Fruit fly (Drosophila melanogaster) whole organism, embryonic: Measurements from ENCODE around the gene CG11726.
A peak's percentile ranks its signal among the peaks of the same experiment; 100 is the strongest.

Experiments used
- Awh ChIP-seq: fragments of 200-800 bp; sonication (Bioruptor generic); IDR thresholded peaks from 2 replicates; pipeline ENCODE4, ENCODE4 v1.3.6; 2022; ENCODE audit warnings: missing biosample characterization, missing genetic modification characterization
- CG10274 ChIP-seq: fragments of 200-800 bp; sonication (Bioruptor generic); optimal IDR thresholded peaks from 3 replicates; lab custom pipeline; 2017; ENCODE audit warnings: missing biosample characterization, mild to moderate bottlenecking, missing genetic modification characterization
- CG11093 ChIP-seq: fragments of 200-800 bp; sonication (Bioruptor generic); IDR thresholded peaks from 3 replicates; pipeline ENCODE4 v1.3.6; 2022; ENCODE audit warnings: missing biosample characterization, missing genetic modification characterization
- CG11247 ChIP-seq: fragments of 200-800 bp; sonication (Bioruptor generic); IDR thresholded peaks from 2 replicates; pipeline ENCODE4 v1.3.6; 2022; ENCODE audit warnings: missing biosample characterization, missing genetic modification characterization
- CG1529 ChIP-seq: fragments of 200-800 bp; sonication (Bioruptor generic); optimal IDR thresholded peaks from 3 replicates; lab custom pipeline; 2018; ENCODE audit warnings: missing biosample characterization, missing genetic modification characterization
- CG17186 ChIP-seq: fragments of 200-800 bp; sonication (Bioruptor generic); optimal IDR thresholded peaks from 3 replicates; lab custom pipeline; 2017; ENCODE audit warnings: missing biosample characterization, missing genetic modification reagents, missing genetic modification characterization
- CG17361 ChIP-seq: fragments of 200-800 bp; sonication (Bioruptor generic); IDR thresholded peaks from 3 replicates; pipeline ENCODE4 v1.3.6; 2022; ENCODE audit warnings: missing biosample characterization, missing genetic modification characterization
- CG17612 ChIP-seq: fragments of 200-800 bp; sonication (Bioruptor generic); IDR thresholded peaks from 2 replicates; pipeline ENCODE4 v1.3.6; 2022; ENCODE audit warnings: missing biosample characterization, missing genetic modification characterization
- CG18764 ChIP-seq: fragments of 200-800 bp; sonication (Bioruptor generic); optimal IDR thresholded peaks from 3 replicates; lab custom pipeline; 2016; ENCODE audit warnings: missing biosample characterization, missing genetic modification characterization
- CG30431 ChIP-seq: fragments of 200-800 bp; sonication (Bioruptor generic); optimal IDR thresholded peaks from 2 replicates; lab custom pipeline; 2017; ENCODE audit warnings: missing biosample characterization, missing genetic modification characterization
- CG33557 ChIP-seq: fragments of 200-800 bp; sonication (Bioruptor generic); optimal IDR thresholded peaks from 2 replicates; lab custom pipeline; 2019; ENCODE audit warnings: missing biosample characterization, mild to moderate bottlenecking, missing genetic modification characterization, moderate library complexity
- CG34422 ChIP-seq: fragments of 200-800 bp; sonication (Bioruptor generic); IDR thresholded peaks from 3 replicates; pipeline ENCODE4 v1.3.6; 2022; ENCODE audit warnings: missing biosample characterization, missing genetic modification characterization
- CG4328 ChIP-seq: fragments of 200-800 bp; sonication (Bioruptor generic); optimal IDR thresholded peaks from 3 replicates; lab custom pipeline; 2017; ENCODE audit warnings: missing biosample characterization, missing genetic modification reagents, missing genetic modification characterization
- CG5180 ChIP-seq: fragments of 200-800 bp; sonication (Bioruptor generic); optimal IDR thresholded peaks from 3 replicates; lab custom pipeline; 2017; ENCODE audit warnings: missing biosample characterization, missing genetic modification characterization, mild to moderate bottlenecking, moderate library complexity, missing genetic modification reagents
- CG6683 ChIP-seq: fragments of 200-800 bp; sonication (Bioruptor generic); optimal IDR thresholded peaks from 2 replicates; lab custom pipeline; 2017; ENCODE audit warnings: missing biosample characterization, mild to moderate bottlenecking, missing genetic modification characterization, missing genetic modification reagents
- Dad ChIP-seq: fragments of 200-800 bp; sonication (Bioruptor generic); optimal IDR thresholded peaks from 3 replicates; lab custom pipeline; 2016; ENCODE audit warnings: missing biosample characterization, missing genetic modification characterization
- Dbx ChIP-seq: fragments of 200-800 bp; sonication (Bioruptor generic); IDR thresholded peaks from 3 replicates; pipeline ENCODE4 v1.3.6; 2022; ENCODE audit warnings: missing biosample characterization, missing genetic modification characterization
- Deaf1 ChIP-seq: fragments of 200-800 bp; optimal IDR thresholded peaks from 3 replicates; lab custom pipeline; 2019; ENCODE audit warnings: missing biosample characterization, mild to moderate bottlenecking, missing genetic modification characterization, moderate library complexity
- Dll ChIP-seq: fragments of 200-800 bp; sonication (Bioruptor generic); IDR thresholded peaks from 4 replicates; pipeline ENCODE4 v1.3.6; 2022; ENCODE audit warnings: missing biosample characterization, missing genetic modification characterization; ENCODE audit not compliant: partially characterized antibody
- Dp ChIP-seq: fragments of 200-800 bp; sonication (Bioruptor generic); optimal IDR thresholded peaks from 2 replicates; lab custom pipeline; 2018; ENCODE audit warnings: missing biosample characterization, mild to moderate bottlenecking, missing genetic modification characterization, moderate library complexity
- HLHmδ ChIP-seq: fragments of 200-800 bp; sonication (Bioruptor generic); optimal IDR thresholded peaks from 2 replicates; lab custom pipeline; 2018; ENCODE audit warnings: missing biosample characterization, mild to moderate bottlenecking, missing genetic modification characterization, moderate library complexity
- Hmr ChIP-seq: fragments of 200-800 bp; sonication (Bioruptor generic); optimal IDR thresholded peaks from 3 replicates; lab custom pipeline; 2017; ENCODE audit warnings: mild to moderate bottlenecking, missing biosample characterization, missing genetic modification reagents, missing genetic modification characterization
- Hr39 ChIP-seq: fragments of >200 bp; optimal IDR thresholded peaks from 2 replicates; lab custom pipeline; 2017
- Lpt ChIP-seq: fragments of >200 bp; optimal IDR thresholded peaks from 2 replicates; lab custom pipeline; 2018; ENCODE audit warnings: missing biosample characterization, missing genetic modification characterization
- NfI ChIP-seq: fragments of 200-800 bp; sonication (Bioruptor generic); optimal IDR thresholded peaks from 3 replicates; lab custom pipeline; 2018; ENCODE audit warnings: missing biosample characterization, mild to moderate bottlenecking, missing genetic modification characterization, moderate library complexity
- Opbp ChIP-seq: fragments of 200-800 bp; sonication (Bioruptor generic); IDR thresholded peaks from 3 replicates; pipeline ENCODE4 v1.3.6; 2022; ENCODE audit warnings: missing biosample characterization, missing genetic modification characterization; ENCODE audit not compliant: partially characterized antibody
- Ptx1 ChIP-seq: fragments of 200-800 bp; sonication (Bioruptor generic); IDR thresholded peaks from 2 replicates; pipeline ENCODE4 v1.3.6; 2022; ENCODE audit warnings: missing biosample characterization, missing genetic modification characterization
- Ravus ChIP-seq: fragments of 200-800 bp; sonication (Bioruptor generic); IDR thresholded peaks from 2 replicates; pipeline ENCODE4 v1.3.6; 2022; ENCODE audit warnings: missing biosample characterization, missing genetic modification characterization
- Scr ChIP-seq: fragments of 200-800 bp; sonication (Bioruptor generic); IDR thresholded peaks from 2 replicates; pipeline ENCODE4 v1.3.6; 2022; ENCODE audit warnings: missing biosample characterization, missing genetic modification characterization; ENCODE audit not compliant: partially characterized antibody
- Ssrp ChIP-seq: fragments of 200-800 bp; sonication (Bioruptor generic); optimal IDR thresholded peaks from 2 replicates; lab custom pipeline; 2018; ENCODE audit warnings: missing biosample characterization, mild to moderate bottlenecking, missing genetic modification characterization, moderate library complexity
- abd-A ChIP-seq: fragments of 200-800 bp; sonication (Bioruptor generic); optimal IDR thresholded peaks from 3 replicates; lab custom pipeline; 2019; ENCODE audit warnings: missing biosample characterization, mild to moderate bottlenecking, missing genetic modification characterization, moderate library complexity
- cg ChIP-seq: fragments of 200-800 bp; sonication (Bioruptor generic); optimal IDR thresholded peaks from 3 replicates; lab custom pipeline; 2019; ENCODE audit warnings: missing biosample characterization, mild to moderate bottlenecking, missing genetic modification characterization, moderate library complexity
- chm ChIP-seq: fragments of 200-800 bp; sonication (Bioruptor generic); IDR thresholded peaks from 2 replicates; pipeline ENCODE4 v1.3.6; 2022; ENCODE audit warnings: missing biosample characterization, missing genetic modification characterization
- dmrt99B ChIP-seq: fragments of 200-800 bp; sonication (Bioruptor generic); optimal IDR thresholded peaks from 2 replicates; lab custom pipeline; 2018; ENCODE audit warnings: missing biosample characterization, mild to moderate bottlenecking, missing genetic modification characterization, moderate library complexity
- ems ChIP-seq: fragments of 200-800 bp; sonication (Bioruptor generic); optimal IDR thresholded peaks from 3 replicates; lab custom pipeline; 2016; ENCODE audit warnings: missing biosample characterization, missing genetic modification characterization
- ewg ChIP-seq: fragments of 200-800 bp; sonication (Bioruptor generic); optimal IDR thresholded peaks from 3 replicates; lab custom pipeline; 2017; ENCODE audit warnings: mild to moderate bottlenecking, missing biosample characterization, missing genetic modification reagents, missing genetic modification characterization
- gsb-n ChIP-seq: fragments of 200-800 bp; sonication (Bioruptor generic); optimal IDR thresholded peaks from 3 replicates; lab custom pipeline; 2018; ENCODE audit warnings: missing biosample characterization, mild to moderate bottlenecking, missing genetic modification characterization
- insv ChIP-seq, 2 experiments: fragments of 200-800 bp; sonication (Bioruptor generic); optimal IDR thresholded peaks; 3 replicates each; lab custom pipeline; 2016 to 2018; ENCODE audit warnings: missing biosample characterization in 2 of 2, missing genetic modification characterization in 2 of 2
- inv ChIP-seq: fragments of 200-800 bp; sonication (Bioruptor generic); IDR thresholded peaks from 2 replicates; pipeline ENCODE4 v1.3.6; 2022; ENCODE audit warnings: missing biosample characterization, missing genetic modification characterization; ENCODE audit not compliant: partially characterized antibody
- lab ChIP-seq: fragments of 200-800 bp; sonication (Bioruptor generic); optimal IDR thresholded peaks from 3 replicates; lab custom pipeline; 2017; ENCODE audit warnings: missing biosample characterization, missing genetic modification characterization, mild to moderate bottlenecking, moderate library complexity, missing genetic modification reagents
- nmo ChIP-seq: fragments of 200-800 bp; sonication (Bioruptor generic); optimal IDR thresholded peaks from 2 replicates; lab custom pipeline; 2018; ENCODE audit warnings: missing biosample characterization, mild to moderate bottlenecking, missing genetic modification characterization, moderate library complexity
- oc ChIP-seq: fragments of 200-800 bp; sonication (Bioruptor generic); optimal IDR thresholded peaks from 2 replicates; lab custom pipeline; 2018; ENCODE audit warnings: missing biosample characterization, mild to moderate bottlenecking, missing genetic modification characterization, moderate library complexity
- p53 ChIP-seq: fragments of 200-800 bp; sonication (Bioruptor generic); optimal IDR thresholded peaks from 2 replicates; lab custom pipeline; 2016; ENCODE audit warnings: missing biosample characterization, missing genetic modification characterization
- pros ChIP-seq: fragments of 200-800 bp; sonication (Bioruptor generic); optimal IDR thresholded peaks from 3 replicates; lab custom pipeline; 2019; ENCODE audit warnings: missing biosample characterization, mild to moderate bottlenecking, missing genetic modification characterization, moderate library complexity
- pum ChIP-seq: fragments of 200-800 bp; sonication (Bioruptor generic); optimal IDR thresholded peaks from 2 replicates; lab custom pipeline; 2016; ENCODE audit warnings: missing biosample characterization, missing genetic modification characterization
- pzg ChIP-seq: fragments of 200-800 bp; sonication (Bioruptor generic); optimal IDR thresholded peaks from 3 replicates; lab custom pipeline; 2018; ENCODE audit warnings: missing biosample characterization, mild to moderate bottlenecking, missing genetic modification characterization, moderate library complexity
- salm ChIP-seq: fragments of 200-800 bp; sonication (Bioruptor generic); optimal IDR thresholded peaks from 2 replicates; lab custom pipeline; 2018; ENCODE audit warnings: missing biosample characterization, mild to moderate bottlenecking, missing genetic modification characterization
- stwl ChIP-seq: fragments of 200-800 bp; sonication (Bioruptor generic); optimal IDR thresholded peaks from 3 replicates; lab custom pipeline; 2018; ENCODE audit warnings: missing biosample characterization, mild to moderate bottlenecking, missing genetic modification characterization, moderate library complexity
- twi ChIP-seq: fragments of 200-800 bp; optimal IDR thresholded peaks from 2 replicates; lab custom pipeline; 2019; ENCODE audit warnings: missing biosample characterization, mild to moderate bottlenecking, missing genetic modification characterization, moderate library complexity
- wek ChIP-seq: fragments of 200-800 bp; sonication (Bioruptor generic); optimal IDR thresholded peaks from 3 replicates; lab custom pipeline; 2018; ENCODE audit warnings: missing biosample characterization, mild to moderate bottlenecking, missing genetic modification characterization, moderate library complexity

CG11726 gene

DNA sequence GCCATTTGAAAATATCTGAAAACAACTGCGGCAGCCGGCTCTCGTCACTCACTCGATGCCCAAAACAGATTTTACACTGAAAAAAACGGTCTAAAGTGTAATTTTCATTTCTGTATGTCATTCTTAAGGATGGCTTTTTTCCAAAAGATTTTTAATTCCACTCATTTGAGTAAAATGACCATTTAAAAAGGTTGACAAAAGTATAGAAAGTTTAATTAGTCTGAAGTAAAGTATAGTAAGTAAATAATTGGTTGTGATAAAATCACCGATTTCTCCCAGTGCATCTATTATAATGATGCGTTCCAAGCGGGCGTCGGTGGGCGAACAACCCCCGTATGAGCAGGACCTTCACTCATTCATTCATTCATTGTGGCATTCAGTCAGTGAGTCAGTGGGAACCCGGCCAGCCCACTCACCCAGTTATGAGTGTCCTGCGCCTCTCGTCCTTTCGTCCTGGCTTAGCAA lies 27.9 kb downstream of the CG11726 start (continued):
- TF ChIP-seq CG11247 (peak; percentile 36; the same call in 1 of the 2 replicates), CG10274 (GFP tag; lab: Kevin White, UChicago) (no peak), Ssrp (tag; lab: Kevin White, UChicago) (peak; percentile 79), salm (no peak), cg (GFP tag; lab: Kevin White, UChicago) (no peak), CG4328 (GFP tag; lab: Kevin White, UChicago) (peak; percentile 43), CG5180 (GFP tag; lab: Kevin White, UChicago) (peak; percentile 57), nmo (peak; percentile 92), Hr39 (lab: Kevin White, UChicago) (no peak), lab (GFP tag; lab: Kevin White, UChicago) (peak; percentile 76), gsb-n (tag; lab: Kevin White, UChicago) (peak; percentile 68), chm (GFP tag; lab: Robert Waterston, UW) (peak; percentile 70; the same call in 1 of the 2 replicates), stwl (tag; lab: Kevin White, UChicago) (peak; percentile 33), twi (tag; lab: Kevin White, UChicago) (no peak), CG17612 (GFP tag; lab: Robert Waterston, UW) (peak; percentile 26; the same call in 1 of the 2 replicates), CG18764 (GFP tag; lab: Kevin White, UChicago) (peak; percentile 61), Scr (GFP tag; lab: Robert Waterston, UW) (no peak), abd-A (tag; lab: Kevin White, UChicago) (peak; percentile 13), CG17186 (peak; percentile 16), dmrt99B (peak; percentile 89), pros (no peak), wek (GFP tag; lab: Kevin White, UChicago) (no peak), ewg (GFP tag; lab: Kevin White, UChicago) (peak; percentile 46), Dad (peak; percentile 28), oc (tag; lab: Kevin White, UChicago) (no peak), CG17361 (peak; percentile 91), Ravus (peak; percentile 28), Dll (GFP tag; lab: Robert Waterston, UW) (no peak), CG34422 (peak; percentile 77), pzg (GFP tag; lab: Kevin White, UChicago) (no peak), CG6683 (GFP tag; lab: Kevin White, UChicago) (peak; percentile 53), p53 (GFP tag; lab: Kevin White, UChicago) (no peak), inv (no peak), CG11093 (GFP tag; lab: Robert Waterston, UW) (peak; percentile 83), NfI (GFP tag; lab: Kevin White, UChicago) (no peak), pum (GFP tag; lab: Kevin White, UChicago) (peak; percentile 63), Ptx1 (GFP tag; lab: Robert Waterston, UW) (peak; percentile 78), insv (GFP tag; optimal IDR thresholded peaks at IDR 0.05; lab: Kevin White, UChicago) (no peak), Hmr (peak; percentile 69), CG33557 (GFP tag; lab: Kevin White, UChicago) (peak; percentile 67), HLHmδ (GFP tag; lab: Kevin White, UChicago) (no peak), Deaf1 (no peak), ems (GFP tag; lab: Kevin White, UChicago) (peak; percentile 48), Awh (GFP tag; lab: Robert Waterston, UW) (peak; percentile 86), Opbp (GFP tag; lab: Robert Waterston, UW) (no peak), Dp (GFP tag; lab: Kevin White, UChicago) (no peak), Lpt (no peak), CG30431 (peak; percentile 45), Dbx (0 out of 3 replicates have a peak, but pooled peaks have one; percentile 24), CG1529 (peak; percentile 45)
